Fruit fly (Drosophila melanogaster): ENCODE results near the gene CG10591.

DNA sequence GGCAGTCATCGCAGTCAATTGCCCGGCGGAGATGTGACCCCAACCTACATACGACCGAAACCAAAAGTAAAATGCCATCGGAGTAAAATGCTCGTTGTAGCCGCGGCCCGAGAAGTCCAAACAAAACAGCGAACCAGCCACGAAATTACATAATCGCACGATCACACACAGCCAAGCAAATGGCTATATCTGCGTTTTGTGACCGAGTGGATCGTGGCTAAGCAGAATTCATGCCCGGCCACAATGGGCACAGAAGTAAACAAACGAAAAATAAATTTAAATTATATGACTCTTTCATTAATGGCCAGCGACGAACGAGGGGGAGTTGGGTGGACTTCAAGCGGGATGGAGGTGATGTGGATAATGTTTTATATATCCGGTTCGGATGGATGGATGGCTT, 29.8 kb downstream of the CG10591 start:
- TF ChIP-seq CTCF (optimal IDR thresholded peaks at IDR 0.05) (no peak), CG8478 (optimal IDR thresholded peaks at IDR 0.05) (no peak)

All from S2 (cell line).